Fruit fly (Drosophila melanogaster) whole organism, embryonic: ENCODE data around the gene trr.

Experiments
- Awh ChIP-seq: fragments of 200-800 bp; sonication (Bioruptor generic); IDR thresholded peaks from 2 replicates; pipeline ENCODE4, ENCODE4 v1.3.6; 2022; ENCODE audit warnings: missing biosample characterization, missing genetic modification characterization
- Bdp1 ChIP-seq: fragments of 200-800 bp; sonication (Bioruptor generic); optimal IDR thresholded peaks from 3 replicates; lab custom pipeline; 2016; ENCODE audit warnings: missing biosample characterization, missing genetic modification characterization
- Bgb ChIP-seq: fragments of 200-800 bp; sonication (Bioruptor generic); IDR thresholded peaks from 2 replicates; pipeline ENCODE4 v1.3.6; 2022; ENCODE audit warnings: missing biosample characterization, missing genetic modification characterization; ENCODE audit not compliant: partially characterized antibody
- CG10274 ChIP-seq: fragments of 200-800 bp; sonication (Bioruptor generic); optimal IDR thresholded peaks from 3 replicates; lab custom pipeline; 2017; ENCODE audit warnings: missing biosample characterization, mild to moderate bottlenecking, missing genetic modification characterization
- CG12659 ChIP-seq: fragments of 200-800 bp; sonication (Bioruptor generic); optimal IDR thresholded peaks from 3 replicates; lab custom pipeline; 2017; ENCODE audit warnings: mild to moderate bottlenecking, missing biosample characterization, missing genetic modification reagents, missing genetic modification characterization
- CG12942 ChIP-seq: fragments of 200-800 bp; sonication (Bioruptor generic); optimal IDR thresholded peaks from 3 replicates; lab custom pipeline; 2016; ENCODE audit warnings: missing biosample characterization, missing genetic modification characterization
- CG14014 ChIP-seq: fragments of 200-800 bp; sonication (Bioruptor generic); IDR thresholded peaks from 2 replicates; pipeline ENCODE4 v1.3.6; 2022; ENCODE audit warnings: missing biosample characterization, missing genetic modification characterization
- CG1602 ChIP-seq: fragments of 200-800 bp; sonication (Bioruptor generic); optimal IDR thresholded peaks from 3 replicates; lab custom pipeline; 2016; ENCODE audit warnings: missing biosample characterization, missing genetic modification characterization
- CG1647 ChIP-seq: fragments of 200-800 bp; sonication (Bioruptor generic); optimal IDR thresholded peaks from 3 replicates; lab custom pipeline; 2016; ENCODE audit warnings: missing biosample characterization, missing genetic modification characterization
- CG17328 ChIP-seq: fragments of 200-800 bp; sonication (Bioruptor generic); IDR thresholded peaks from 2 replicates; pipeline ENCODE4 v1.3.6; 2022; ENCODE audit warnings: missing biosample characterization, missing genetic modification characterization
- CG17359 ChIP-seq: fragments of 200-800 bp; sonication (Bioruptor generic); optimal IDR thresholded peaks from 3 replicates; lab custom pipeline; 2018; ENCODE audit warnings: missing biosample characterization, mild to moderate bottlenecking, missing genetic modification characterization, moderate library complexity
- CG17385 ChIP-seq: fragments of 200-800 bp; sonication (Bioruptor generic); optimal IDR thresholded peaks from 3 replicates; lab custom pipeline; 2018; ENCODE audit warnings: missing biosample characterization, mild to moderate bottlenecking, missing genetic modification characterization
- CG17829 ChIP-seq: fragments of 200-800 bp; optimal IDR thresholded peaks from 2 replicates; lab custom pipeline; 2019; ENCODE audit warnings: missing biosample characterization, mild to moderate bottlenecking, missing genetic modification characterization, moderate library complexity
- CG18262 ChIP-seq: fragments of 200-800 bp; optimal IDR thresholded peaks from 3 replicates; lab custom pipeline; 2019; ENCODE audit warnings: missing biosample characterization, mild to moderate bottlenecking, missing genetic modification characterization, moderate library complexity
- CG1832 ChIP-seq: fragments of 200-800 bp; sonication (Bioruptor generic); optimal IDR thresholded peaks from 2 replicates; lab custom pipeline; 2017; ENCODE audit warnings: missing biosample characterization, mild to moderate bottlenecking, missing genetic modification characterization, inconsistent platforms
- CG32767 ChIP-seq: fragments of 200-800 bp; sonication (Bioruptor generic); IDR thresholded peaks from 2 replicates; pipeline ENCODE4 v1.3.6; 2022; ENCODE audit warnings: missing biosample characterization, missing genetic modification characterization
- CG33557 ChIP-seq: fragments of 200-800 bp; sonication (Bioruptor generic); optimal IDR thresholded peaks from 2 replicates; lab custom pipeline; 2019; ENCODE audit warnings: missing biosample characterization, mild to moderate bottlenecking, missing genetic modification characterization, moderate library complexity
- CG34376 ChIP-seq: fragments of 200-800 bp; sonication (Bioruptor generic); optimal IDR thresholded peaks from 2 replicates; lab custom pipeline; 2018; ENCODE audit warnings: missing biosample characterization, mild to moderate bottlenecking, missing genetic modification characterization
- CG4854 ChIP-seq: fragments of 200-800 bp; sonication (Bioruptor generic); optimal IDR thresholded peaks from 2 replicates; lab custom pipeline; 2016; ENCODE audit warnings: missing biosample characterization, missing genetic modification characterization, inconsistent platforms
- CG5953 ChIP-seq: fragments of 200-800 bp; sonication (Bioruptor generic); IDR thresholded peaks from 2 replicates; pipeline ENCODE4 v1.3.6; 2022; ENCODE audit warnings: missing biosample characterization, missing genetic modification characterization
- CG7786 ChIP-seq: fragments of 200-800 bp; sonication (Bioruptor generic); optimal IDR thresholded peaks from 2 replicates; lab custom pipeline; 2016; ENCODE audit warnings: missing biosample characterization, missing genetic modification characterization
- CG7928 ChIP-seq: fragments of 200-800 bp; sonication (Bioruptor generic); optimal IDR thresholded peaks from 2 replicates; lab custom pipeline; 2017; ENCODE audit warnings: missing biosample characterization, mild to moderate bottlenecking, missing genetic modification characterization
- CG8089 ChIP-seq: fragments of 200-800 bp; sonication (Bioruptor generic); optimal IDR thresholded peaks from 3 replicates; lab custom pipeline; 2016; ENCODE audit warnings: missing biosample characterization, missing genetic modification characterization
- Dref ChIP-seq: fragments of 200-800 bp; sonication (Bioruptor generic); IDR thresholded peaks from 2 replicates; pipeline ENCODE4 v1.3.6; 2022; ENCODE audit warnings: missing biosample characterization, missing genetic modification characterization
- E2f1 ChIP-seq: fragments of 200-800 bp; sonication (Bioruptor generic); IDR thresholded peaks from 2 replicates; pipeline ENCODE4 v1.3.6; 2022; ENCODE audit warnings: missing biosample characterization, missing genetic modification characterization
- E2f2 ChIP-seq: fragments of 200-800 bp; sonication (Bioruptor generic); IDR thresholded peaks from 2 replicates; pipeline ENCODE4 v1.3.6; 2022; ENCODE audit warnings: missing biosample characterization, missing genetic modification characterization
- HmgD ChIP-seq: fragments of 200-800 bp; sonication (Bioruptor generic); optimal IDR thresholded peaks from 3 replicates; lab custom pipeline; 2016; ENCODE audit warnings: missing biosample characterization, missing genetic modification characterization
- HmgZ ChIP-seq: fragments of 200-800 bp; sonication (Bioruptor generic); optimal IDR thresholded peaks from 2 replicates; lab custom pipeline; 2018; ENCODE audit warnings: missing biosample characterization, mild to moderate bottlenecking, missing genetic modification characterization
- Hmx ChIP-seq: fragments of 200-800 bp; sonication (Bioruptor generic); optimal IDR thresholded peaks from 2 replicates; lab custom pipeline; 2016; ENCODE audit warnings: missing biosample characterization, missing genetic modification characterization
- Max ChIP-seq: fragments of 200-800 bp; sonication (Bioruptor generic); optimal IDR thresholded peaks from 2 replicates; lab custom pipeline; 2016; ENCODE audit warnings: missing biosample characterization, mild to moderate bottlenecking, missing genetic modification characterization
- Meics ChIP-seq: fragments of 200-800 bp; sonication (Bioruptor generic); optimal IDR thresholded peaks from 2 replicates; lab custom pipeline; 2017; ENCODE audit warnings: missing biosample characterization, mild to moderate bottlenecking, missing genetic modification characterization
- NFAT ChIP-seq: fragments of 200-800 bp; sonication (Bioruptor generic); IDR thresholded peaks from 2 replicates; pipeline ENCODE4 v1.3.6; 2022; ENCODE audit warnings: missing biosample characterization, missing genetic modification characterization
- Side ChIP-seq: fragments of 200-800 bp; sonication (Bioruptor generic); optimal IDR thresholded peaks from 2 replicates; lab custom pipeline; 2016; ENCODE audit warnings: missing biosample characterization, missing genetic modification characterization
- Sox100B ChIP-seq: fragments of 200-800 bp; sonication (Bioruptor generic); optimal IDR thresholded peaks from 3 replicates; lab custom pipeline; 2018; ENCODE audit warnings: missing biosample characterization, mild to moderate bottlenecking, missing genetic modification characterization
- Xbp1 ChIP-seq: fragments of 200-800 bp; sonication (Bioruptor generic); optimal IDR thresholded peaks from 3 replicates; lab custom pipeline; 2016; ENCODE audit warnings: missing biosample characterization, mild to moderate bottlenecking, missing genetic modification characterization
- Xrp1 ChIP-seq: fragments of 200-800 bp; sonication (Bioruptor generic); IDR thresholded peaks from 2 replicates; pipeline ENCODE4 v1.3.6; 2022; ENCODE audit warnings: missing biosample characterization, missing genetic modification characterization
- al ChIP-seq: fragments of 200-800 bp; sonication (Bioruptor generic); IDR thresholded peaks from 2 replicates; pipeline ENCODE4 v1.3.6; 2022; ENCODE audit warnings: missing biosample characterization, missing genetic modification characterization
- aop ChIP-seq: fragments of 200-800 bp; sonication (Bioruptor generic); IDR thresholded peaks from 2 replicates; pipeline ENCODE4 v1.3.6; 2022; ENCODE audit warnings: missing biosample characterization, missing genetic modification characterization
- bigmax ChIP-seq: fragments of 200-800 bp; sonication (Bioruptor generic); optimal IDR thresholded peaks from 2 replicates; lab custom pipeline; 2018; ENCODE audit warnings: missing biosample characterization, mild to moderate bottlenecking, missing genetic modification characterization
- caup ChIP-seq: fragments of 200-800 bp; sonication (Bioruptor generic); optimal IDR thresholded peaks from 3 replicates; lab custom pipeline; 2017; ENCODE audit warnings: missing biosample characterization, mild to moderate bottlenecking, missing genetic modification characterization, moderate library complexity; ENCODE audit not compliant: severe bottlenecking
- crol ChIP-seq: fragments of 200-800 bp; sonication (Bioruptor generic); IDR thresholded peaks from 2 replicates; pipeline ENCODE4 v1.3.6; 2022; ENCODE audit warnings: missing biosample characterization, missing genetic modification characterization
- en ChIP-seq: fragments of 200-800 bp; sonication (Bioruptor generic); optimal IDR thresholded peaks from 2 replicates; lab custom pipeline; 2016; ENCODE audit warnings: missing biosample characterization, missing genetic modification characterization
- fd64A ChIP-seq: fragments of 200-800 bp; sonication (Bioruptor generic); optimal IDR thresholded peaks from 3 replicates; lab custom pipeline; 2018; ENCODE audit warnings: missing biosample characterization, mild to moderate bottlenecking, missing genetic modification characterization
- gsb ChIP-seq: fragments of 200-800 bp; sonication (Bioruptor generic); IDR thresholded peaks from 2 replicates; pipeline ENCODE4 v1.3.6; 2022; ENCODE audit warnings: missing biosample characterization, missing genetic modification characterization
- ind ChIP-seq: fragments of 200-800 bp; sonication (Bioruptor generic); optimal IDR thresholded peaks from 3 replicates; lab custom pipeline; 2016; ENCODE audit warnings: missing biosample characterization, missing genetic modification characterization
- lab ChIP-seq: fragments of 200-800 bp; sonication (Bioruptor generic); optimal IDR thresholded peaks from 3 replicates; lab custom pipeline; 2017; ENCODE audit warnings: missing biosample characterization, missing genetic modification characterization, mild to moderate bottlenecking, moderate library complexity, missing genetic modification reagents
- nmo ChIP-seq: fragments of 200-800 bp; sonication (Bioruptor generic); optimal IDR thresholded peaks from 2 replicates; lab custom pipeline; 2018; ENCODE audit warnings: missing biosample characterization, mild to moderate bottlenecking, missing genetic modification characterization, moderate library complexity
- salm ChIP-seq: fragments of 200-800 bp; sonication (Bioruptor generic); optimal IDR thresholded peaks from 2 replicates; lab custom pipeline; 2018; ENCODE audit warnings: missing biosample characterization, mild to moderate bottlenecking, missing genetic modification characterization
- tin ChIP-seq: fragments of 200-800 bp; sonication (Bioruptor generic); optimal IDR thresholded peaks from 3 replicates; lab custom pipeline; 2016; ENCODE audit warnings: missing biosample characterization, missing genetic modification characterization
- tx ChIP-seq: fragments of 200-800 bp; sonication (Bioruptor generic); optimal IDR thresholded peaks from 2 replicates; lab custom pipeline; 2016; ENCODE audit warnings: missing biosample characterization, missing genetic modification characterization
- unpg ChIP-seq: fragments of 200-800 bp; sonication (Bioruptor generic); optimal IDR thresholded peaks from 3 replicates; lab custom pipeline; 2018; ENCODE audit warnings: missing biosample characterization, mild to moderate bottlenecking, missing genetic modification characterization, moderate library complexity

trr gene

DNA sequence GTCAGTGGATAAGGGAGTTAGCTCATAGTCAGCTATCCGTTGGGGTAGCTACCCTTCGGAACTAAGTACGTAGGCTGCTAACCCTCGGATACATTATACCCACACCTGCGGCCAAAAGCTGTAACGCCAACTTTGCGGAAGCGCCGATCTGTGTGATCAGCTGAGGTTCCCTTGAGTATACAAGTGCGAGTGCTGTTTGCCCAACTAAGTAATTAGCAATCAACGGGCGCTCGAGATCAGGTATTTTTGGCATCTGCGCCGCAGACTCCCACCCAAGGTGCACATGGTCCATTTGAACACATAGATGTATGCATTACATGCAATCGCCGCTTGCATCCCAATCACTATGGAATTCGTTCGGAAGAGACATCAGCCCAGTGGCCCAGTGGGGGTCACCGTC, 35.7 kb downstream of the trr start (continued):
- TF ChIP-seq bigmax (GFP tag; lab: Kevin White, UChicago) (peak; percentile 4), CG8089 (GFP tag; lab: Kevin White, UChicago) (peak; percentile 41), fd64A (GFP tag; lab: Kevin White, UChicago) (no peak), CG7786 (GFP tag; lab: Kevin White, UChicago) (peak; percentile 23), CG1602 (no peak), Meics (GFP tag; lab: Kevin White, UChicago) (peak; percentile 81), caup (GFP tag; lab: Kevin White, UChicago) (peak; percentile 95), CG17359 (tag; lab: Kevin White, UChicago) (peak; percentile 55), en (GFP tag; lab: Kevin White, UChicago) (no peak), Bdp1 (GFP tag; lab: Kevin White, UChicago) (peak; percentile 43), CG1832 (GFP tag; lab: Kevin White, UChicago) (peak; percentile 30), Sox100B (GFP tag; lab: Kevin White, UChicago) (peak; percentile 22), aop (GFP tag; lab: Robert Waterston, UW) (no peak), CG4854 (GFP tag; lab: Kevin White, UChicago) (peak; percentile 72), Awh (GFP tag; lab: Robert Waterston, UW) (peak; percentile 79), Dref (no peak), CG5953 (peak; percentile 51; the same call in 1 of the 2 replicates), E2f2 (GFP tag; lab: Robert Waterston, UW) (peak; percentile 51), CG14014 (GFP tag; lab: Robert Waterston, UW) (peak; percentile 81; the same call in 1 of the 2 replicates), CG12659 (GFP tag; lab: Kevin White, UChicago) (peak; percentile 77), CG17385 (GFP tag; lab: Kevin White, UChicago) (peak; percentile 56), Xrp1 (no peak), ind (peak; percentile 10), Max (GFP tag; lab: Kevin White, UChicago) (peak; percentile 40), Bgb (GFP tag; lab: Robert Waterston, UW) (no peak), CG17829 (tag; lab: Kevin White, UChicago) (no peak), E2f1 (GFP tag; lab: Robert Waterston, UW) (peak; percentile 62; the same call in 1 of the 2 replicates), CG33557 (no peak), salm (tag; lab: Kevin White, UChicago) (no peak), crol (no peak), HmgZ (tag; lab: Kevin White, UChicago) (peak; percentile 84), lab (GFP tag; lab: Kevin White, UChicago) (peak; percentile 97), CG34376 (peak; percentile 92), HmgD (GFP tag; lab: Kevin White, UChicago) (no peak), CG12942 (GFP tag; lab: Kevin White, UChicago) (peak; percentile 55), CG18262 (tag; lab: Kevin White, UChicago) (no peak), CG7928 (GFP tag; lab: Kevin White, UChicago) (peak; percentile 53), nmo (GFP tag; lab: Kevin White, UChicago) (no peak), Xbp1 (GFP tag; lab: Kevin White, UChicago) (peak; percentile 11), CG1647 (GFP tag; lab: Kevin White, UChicago) (peak; percentile 12), NFAT (peak; percentile 60), tx (GFP tag; lab: Kevin White, UChicago) (peak; percentile 32), CG32767 (GFP tag; lab: Robert Waterston, UW) (0 out of 2 replicates have a peak, but pooled peaks have one; percentile 51), al (GFP tag; lab: Robert Waterston, UW) (no peak), Hmx (GFP tag; lab: Kevin White, UChicago) (no peak), CG17328 (GFP tag; lab: Robert Waterston, UW) (no peak), gsb (peak; percentile 51; the same call in 1 of the 2 replicates), CG10274 (GFP tag; lab: Kevin White, UChicago) (peak; percentile 15), unpg (GFP tag; lab: Kevin White, UChicago) (peak; percentile 36), tin (GFP tag; lab: Kevin White, UChicago) (no peak), Side (GFP tag; lab: Kevin White, UChicago) (peak; percentile 60)
